Fruit fly (Drosophila melanogaster) whole organism, embryonic: ENCODE data around the gene Cdc42.
A peak's percentile ranks its signal among the peaks of the same experiment; 100 is the strongest.

ENCODE experiments used
- Ada2b ChIP-seq: fragments of 200-800 bp; sonication (Bioruptor generic); IDR thresholded peaks from 2 replicates; pipeline ENCODE4 v1.3.6; 2022; ENCODE audit warnings: missing biosample characterization, missing genetic modification characterization
- B-H2 ChIP-seq: fragments of 200-800 bp; sonication (Bioruptor generic); optimal IDR thresholded peaks from 2 replicates; lab custom pipeline; 2018; ENCODE audit warnings: missing biosample characterization, mild to moderate bottlenecking, missing genetic modification characterization
- CG11696 ChIP-seq: fragments of 200-800 bp; sonication (Bioruptor generic); IDR thresholded peaks from 2 replicates; pipeline ENCODE4 v1.3.6; 2022; ENCODE audit warnings: missing biosample characterization, missing genetic modification characterization
- CG11723 ChIP-seq: fragments of 200-800 bp; sonication (Bioruptor generic); optimal IDR thresholded peaks from 2 replicates; lab custom pipeline; 2017; ENCODE audit warnings: missing biosample characterization, mild to moderate bottlenecking, missing genetic modification characterization
- CG12942 ChIP-seq: fragments of 200-800 bp; sonication (Bioruptor generic); optimal IDR thresholded peaks from 3 replicates; lab custom pipeline; 2016; ENCODE audit warnings: missing biosample characterization, missing genetic modification characterization
- CG15073 ChIP-seq: fragments of 200-800 bp; sonication (Bioruptor generic); optimal IDR thresholded peaks from 2 replicates; lab custom pipeline; 2016; ENCODE audit warnings: missing biosample characterization, missing genetic modification characterization
- CG1602 ChIP-seq: fragments of 200-800 bp; sonication (Bioruptor generic); optimal IDR thresholded peaks from 3 replicates; lab custom pipeline; 2016; ENCODE audit warnings: missing biosample characterization, missing genetic modification characterization
- CG3065 ChIP-seq: fragments of 200-800 bp; sonication (Bioruptor generic); optimal IDR thresholded peaks from 2 replicates; lab custom pipeline; 2016; ENCODE audit warnings: missing biosample characterization, missing genetic modification characterization
- CG31224 ChIP-seq: fragments of 200-800 bp; sonication (Bioruptor generic); IDR thresholded peaks from 2 replicates; pipeline ENCODE4 v1.3.6; 2022; ENCODE audit warnings: missing biosample characterization, missing genetic modification characterization
- CG3838 ChIP-seq: fragments of 200-800 bp; sonication (Bioruptor generic); optimal IDR thresholded peaks from 3 replicates; lab custom pipeline; 2016; ENCODE audit warnings: missing biosample characterization, missing genetic modification characterization
- CG4820 ChIP-seq: fragments of 200-800 bp; sonication (Bioruptor generic); optimal IDR thresholded peaks from 3 replicates; lab custom pipeline; 2016; ENCODE audit warnings: missing biosample characterization, missing genetic modification characterization
- CG5953 ChIP-seq: fragments of 200-800 bp; sonication (Bioruptor generic); IDR thresholded peaks from 2 replicates; pipeline ENCODE4 v1.3.6; 2022; ENCODE audit warnings: missing biosample characterization, missing genetic modification characterization
- CG9932 ChIP-seq: fragments of 200-800 bp; sonication (Bioruptor generic); IDR thresholded peaks from 2 replicates; pipeline ENCODE4 v1.3.6; 2022; ENCODE audit warnings: missing biosample characterization, missing genetic modification characterization
- Dip3 ChIP-seq: fragments of 200-800 bp; sonication (Bioruptor generic); optimal IDR thresholded peaks from 3 replicates; lab custom pipeline; 2016; ENCODE audit warnings: missing biosample characterization, missing genetic modification characterization
- Dref ChIP-seq: fragments of 200-800 bp; sonication (Bioruptor generic); IDR thresholded peaks from 2 replicates; pipeline ENCODE4 v1.3.6; 2022; ENCODE audit warnings: missing biosample characterization, missing genetic modification characterization
- H15 ChIP-seq: fragments of 200-800 bp; sonication (Bioruptor generic); IDR thresholded peaks from 3 replicates; pipeline ENCODE4 v1.3.6; 2022; ENCODE audit warnings: missing biosample characterization, missing genetic modification characterization
- HHEX ChIP-seq: fragments of 200-800 bp; sonication (Bioruptor generic); optimal IDR thresholded peaks from 3 replicates; lab custom pipeline; 2017; ENCODE audit warnings: missing biosample characterization, mild to moderate bottlenecking, missing genetic modification characterization, missing genetic modification reagents
- Hr51 ChIP-seq, 2 experiments: fragments of 200-800 bp; sonication (Bioruptor generic); optimal IDR thresholded peaks; 2 replicates in 1 of 2; 3 replicates in 1 of 2; lab custom pipeline; 2016 to 2018; ENCODE audit warnings: missing biosample characterization in 2 of 2, missing genetic modification characterization in 2 of 2, mild to moderate bottlenecking in 1 of 2, moderate library complexity in 1 of 2
- NFAT ChIP-seq: fragments of 200-800 bp; sonication (Bioruptor generic); IDR thresholded peaks from 2 replicates; pipeline ENCODE4 v1.3.6; 2022; ENCODE audit warnings: missing biosample characterization, missing genetic modification characterization
- Oaz ChIP-seq: fragments of 200-800 bp; sonication (Bioruptor generic); IDR thresholded peaks from 2 replicates; pipeline ENCODE4 v1.3.6; 2022; ENCODE audit warnings: missing biosample characterization, missing genetic modification characterization
- Optix ChIP-seq: fragments of 200-800 bp; sonication (Bioruptor generic); IDR thresholded peaks from 3 replicates; pipeline ENCODE4 v1.3.6; 2022; ENCODE audit warnings: missing biosample characterization, missing genetic modification characterization
- Pdp1 ChIP-seq, 2 experiments: fragments of 200-800 bp; sonication (Bioruptor generic); optimal IDR thresholded peaks; 3 replicates each; lab custom pipeline; 2016; ENCODE audit warnings: missing biosample characterization in 2 of 2, missing genetic modification characterization in 2 of 2, mild to moderate bottlenecking in 1 of 2, moderate library complexity in 1 of 2
- Scr ChIP-seq: fragments of 200-800 bp; sonication (Bioruptor generic); IDR thresholded peaks from 2 replicates; pipeline ENCODE4 v1.3.6; 2022; ENCODE audit warnings: missing biosample characterization, missing genetic modification characterization; ENCODE audit not compliant: partially characterized antibody
- Sox102F ChIP-seq: fragments of 200-800 bp; sonication (Bioruptor generic); optimal IDR thresholded peaks from 2 replicates; lab custom pipeline; 2018; ENCODE audit warnings: missing biosample characterization, mild to moderate bottlenecking, missing genetic modification characterization, moderate library complexity
- Vsx1 ChIP-seq: fragments of 200-800 bp; sonication (Bioruptor generic); optimal IDR thresholded peaks from 2 replicates; lab custom pipeline; 2017; ENCODE audit warnings: missing biosample characterization, mild to moderate bottlenecking, missing genetic modification characterization, missing genetic modification reagents
- aop ChIP-seq: fragments of 200-800 bp; sonication (Bioruptor generic); IDR thresholded peaks from 2 replicates; pipeline ENCODE4 v1.3.6; 2022; ENCODE audit warnings: missing biosample characterization, missing genetic modification characterization
- ash1 ChIP-seq: fragments of 200-800 bp; sonication (Bioruptor generic); optimal IDR thresholded peaks from 2 replicates; lab custom pipeline; 2018; ENCODE audit warnings: missing biosample characterization, mild to moderate bottlenecking, missing genetic modification characterization
- cad ChIP-seq: fragments of >200 bp; optimal IDR thresholded peaks from 2 replicates; lab custom pipeline; 2017; ENCODE audit warnings: missing biosample characterization, missing genetic modification characterization
- corto ChIP-seq: fragments of 200-800 bp; sonication (Bioruptor generic); optimal IDR thresholded peaks from 2 replicates; lab custom pipeline; 2016; ENCODE audit warnings: missing biosample characterization, mild to moderate bottlenecking, missing genetic modification characterization, moderate library complexity
- crol ChIP-seq: fragments of 200-800 bp; sonication (Bioruptor generic); IDR thresholded peaks from 2 replicates; pipeline ENCODE4 v1.3.6; 2022; ENCODE audit warnings: missing biosample characterization, missing genetic modification characterization
- dan ChIP-seq: fragments of 200-800 bp; sonication (Bioruptor generic); IDR thresholded peaks from 2 replicates; pipeline ENCODE4 v1.3.6; 2022; ENCODE audit warnings: missing biosample characterization, missing genetic modification characterization
- danr ChIP-seq: fragments of 200-800 bp; sonication (Bioruptor generic); IDR thresholded peaks from 2 replicates; pipeline ENCODE4 v1.3.6; 2022; ENCODE audit warnings: missing biosample characterization, missing genetic modification characterization
- dati ChIP-seq: fragments of 200-800 bp; sonication (Bioruptor generic); IDR thresholded peaks from 2 replicates; pipeline ENCODE4 v1.3.6; 2022; ENCODE audit warnings: missing biosample characterization, missing genetic modification characterization
- dm ChIP-seq: fragments of 200-800 bp; sonication (Bioruptor generic); optimal IDR thresholded peaks from 3 replicates; lab custom pipeline; 2016; ENCODE audit warnings: missing biosample characterization, missing genetic modification characterization
- eve ChIP-seq, 2 experiments: fragments of >200 bp; optimal IDR thresholded peaks; 2 replicates each; lab custom pipeline; 2017; ENCODE audit warnings: missing biosample characterization in 2 of 2, missing genetic modification characterization in 2 of 2
- exex ChIP-seq: fragments of 200-800 bp; sonication (Bioruptor generic); optimal IDR thresholded peaks from 4 replicates; lab custom pipeline; 2018; ENCODE audit warnings: missing biosample characterization, mild to moderate bottlenecking, missing genetic modification characterization, moderate library complexity
- gsb-n ChIP-seq: fragments of 200-800 bp; sonication (Bioruptor generic); optimal IDR thresholded peaks from 3 replicates; lab custom pipeline; 2018; ENCODE audit warnings: missing biosample characterization, mild to moderate bottlenecking, missing genetic modification characterization
- hbn ChIP-seq: fragments of 200-800 bp; sonication (Bioruptor generic); IDR thresholded peaks from 2 replicates; pipeline ENCODE4 v1.3.6; 2022; ENCODE audit warnings: missing biosample characterization, missing genetic modification characterization; ENCODE audit not compliant: partially characterized antibody
- her ChIP-seq: fragments of 200-800 bp; sonication (Bioruptor generic); optimal IDR thresholded peaks from 2 replicates; lab custom pipeline; 2016; ENCODE audit warnings: missing biosample characterization, missing genetic modification characterization
- klu ChIP-seq: fragments of 200-800 bp; sonication (Bioruptor generic); IDR thresholded peaks from 2 replicates; pipeline ENCODE4 v1.3.6; 2022; ENCODE audit warnings: missing biosample characterization, missing genetic modification characterization
- knrl ChIP-seq: fragments of 200-800 bp; sonication (Bioruptor generic); IDR thresholded peaks from 3 replicates; pipeline ENCODE4 v1.3.6; 2022; ENCODE audit warnings: missing biosample characterization, missing genetic modification characterization; ENCODE audit not compliant: partially characterized antibody
- lmd ChIP-seq: fragments of 200-800 bp; sonication (Bioruptor generic); IDR thresholded peaks from 2 replicates; pipeline ENCODE4 v1.3.6; 2022; ENCODE audit warnings: missing biosample characterization, missing genetic modification characterization
- nmo ChIP-seq: fragments of 200-800 bp; sonication (Bioruptor generic); optimal IDR thresholded peaks from 2 replicates; lab custom pipeline; 2018; ENCODE audit warnings: missing biosample characterization, mild to moderate bottlenecking, missing genetic modification characterization, moderate library complexity
- pan ChIP-seq, 4 experiments: fragments of >200 bp in 3 of 4; fragments of 200-800 bp in 1 of 4; sonication (Bioruptor generic) in 1 of 4; optimal IDR thresholded peaks in 3 of 4; IDR thresholded peaks in 1 of 4; 2 replicates each; pipeline versions ENCODE4 v1.3.6 to Lab custom; 2017 to 2022; ENCODE audit warnings: missing biosample characterization in 2 of 4, missing genetic modification characterization in 2 of 4, mixed read lengths in 1 of 4
- sens-2 ChIP-seq: fragments of 200-800 bp; sonication (Bioruptor generic); IDR thresholded peaks from 2 replicates; pipeline ENCODE4 v1.3.6; 2022; ENCODE audit warnings: missing biosample characterization, missing genetic modification characterization
- sisA ChIP-seq: fragments of 200-800 bp; sonication (Bioruptor generic); IDR thresholded peaks from 2 replicates; pipeline ENCODE4 v1.3.6; 2022; ENCODE audit warnings: missing biosample characterization, missing genetic modification characterization
- tgo ChIP-seq: fragments of 200-800 bp; sonication (Bioruptor generic); IDR thresholded peaks from 3 replicates; pipeline ENCODE4 v1.3.6; 2022; ENCODE audit warnings: missing biosample characterization, missing genetic modification characterization
- tll ChIP-seq, 2 experiments: fragments of 200-800 bp in 1 of 2; fragments of >200 bp in 1 of 2; sonication (Bioruptor generic) in 1 of 2; optimal IDR thresholded peaks; 2 replicates each; lab custom pipeline; 2017 to 2019; ENCODE audit warnings: missing biosample characterization in 2 of 2, missing genetic modification characterization in 2 of 2, mild to moderate bottlenecking in 1 of 2, moderate library complexity in 1 of 2
- toy ChIP-seq: fragments of 200-800 bp; sonication (Bioruptor generic); IDR thresholded peaks from 2 replicates; pipeline ENCODE4 v1.3.6; 2022; ENCODE audit warnings: missing biosample characterization, missing genetic modification characterization
- trem ChIP-seq: fragments of 200-800 bp; optimal IDR thresholded peaks from 3 replicates; lab custom pipeline; 2019; ENCODE audit warnings: missing biosample characterization, mild to moderate bottlenecking, missing genetic modification characterization, moderate library complexity
- zfh1 ChIP-seq: fragments of 200-800 bp; sonication (Bioruptor generic); IDR thresholded peaks from 3 replicates; pipeline ENCODE4 v1.3.6; 2022; ENCODE audit warnings: missing biosample characterization, missing genetic modification characterization

Cdc42 gene

dm6 chrX:19668405-19668804 lies 28.5 kb upstream of the Cdc42 start (continued):
- TF ChIP-seq Pdp1 (GFP tag; optimal IDR thresholded peaks at IDR 0.05; lab: Kevin White, UChicago) = peak; percentile 96 to 98
- TF ChIP-seq B-H2 (GFP tag; lab: Kevin White, UChicago) = peak; percentile 90
- TF ChIP-seq HHEX (GFP tag; lab: Kevin White, UChicago) = peak; percentile 91
- peak; percentile 42 for TF ChIP-seq ash1
- TF ChIP-seq crol (GFP tag; lab: Robert Waterston, UW) = peak; percentile 72
- peak; percentile 96 for TF ChIP-seq CG1602 (GFP tag; lab: Kevin White, UChicago)
- TF ChIP-seq exex (tag; lab: Kevin White, UChicago) = no peak
- TF ChIP-seq Dref (GFP tag; lab: Robert Waterston, UW) = peak; percentile 39
- TF ChIP-seq CG9932 (GFP tag; lab: Robert Waterston, UW) = peak; percentile 97
- peak; percentile 93 for TF ChIP-seq CG3065 (GFP tag; lab: Kevin White, UChicago)
- peak; percentile 97 for TF ChIP-seq nmo (GFP tag; lab: Kevin White, UChicago)
- TF ChIP-seq Hr51 (GFP tag; optimal IDR thresholded peaks at IDR 0.05; lab: Kevin White, UChicago) = peak; percentile 93 to 96
- peak; percentile 86 for TF ChIP-seq klu (GFP tag; lab: Robert Waterston, UW)
- TF ChIP-seq hbn (GFP tag; lab: Robert Waterston, UW) = no peak
- TF ChIP-seq CG11723 (GFP tag; lab: Kevin White, UChicago) = peak; percentile 96
- TF ChIP-seq CG4820 (GFP tag; lab: Kevin White, UChicago) = peak; percentile 95
- TF ChIP-seq toy (GFP tag; lab: Robert Waterston, UW) = peak; percentile 72; the same call in 1 of the 2 replicates
- peak; percentile 96 for TF ChIP-seq gsb-n (tag; lab: Kevin White, UChicago)
- TF ChIP-seq knrl = no peak
- peak; percentile 90 for TF ChIP-seq H15
- peak; percentile 89 for TF ChIP-seq aop (GFP tag; lab: Robert Waterston, UW)
- TF ChIP-seq Scr (GFP tag; lab: Robert Waterston, UW) = no peak
- TF ChIP-seq CG15073 (GFP tag; lab: Kevin White, UChicago) = peak; percentile 86
- peak; percentile 86 for TF ChIP-seq danr (GFP tag; lab: Robert Waterston, UW)
- TF ChIP-seq Ada2b (GFP tag; lab: Robert Waterston, UW) = peak; percentile 93
- peak; percentile 94 for TF ChIP-seq dm (GFP tag; lab: Kevin White, UChicago)
- peak in 1 of 2 experiments; percentile 1 for TF ChIP-seq tll (GFP tag; optimal IDR thresholded peaks at IDR 0.05; lab: Kevin White, UChicago)
- peak; percentile 98 for TF ChIP-seq Dip3 (GFP tag; lab: Kevin White, UChicago)
- peak; percentile 93 for TF ChIP-seq NFAT (GFP tag; lab: Robert Waterston, UW)
- TF ChIP-seq CG12942 = peak; percentile 97
- TF ChIP-seq pan (optimal IDR thresholded peaks at IDR 0.05; lab: Kevin White, UChicago) = no peak
- peak in 1 of 2 experiments; percentile 92 for TF ChIP-seq pan (GFP tag; optimal IDR thresholded peaks at IDR 0.05 in 1 of 2, IDR thresholded peaks at IDR 0.05 in 1 of 2)
- peak; percentile 92 for TF ChIP-seq tgo (GFP tag; lab: Robert Waterston, UW)
- TF ChIP-seq dati = peak; percentile 79
- peak; percentile 79 for TF ChIP-seq CG31224 (GFP tag; lab: Robert Waterston, UW)
- peak; percentile 95 for TF ChIP-seq Sox102F (GFP tag; lab: Kevin White, UChicago)
- TF ChIP-seq sens-2 (GFP tag; lab: Robert Waterston, UW) = peak; percentile 92
- peak; percentile 97 for TF ChIP-seq Optix
- peak; percentile 96 for TF ChIP-seq zfh1
- TF ChIP-seq cad (GFP tag; lab: Kevin White, UChicago) = no peak
- TF ChIP-seq CG11696 (GFP tag; lab: Robert Waterston, UW) = peak; percentile 78
- peak; percentile 96 for TF ChIP-seq CG5953 (GFP tag; lab: Robert Waterston, UW)
- TF ChIP-seq dan (GFP tag; lab: Robert Waterston, UW) = peak; percentile 91
- TF ChIP-seq corto (GFP tag; lab: Kevin White, UChicago) = peak; percentile 98
- TF ChIP-seq lmd (GFP tag; lab: Robert Waterston, UW) = peak; percentile 92
- TF ChIP-seq her = peak; percentile 97
- peak; percentile 95 for TF ChIP-seq sisA
- TF ChIP-seq trem = peak; percentile 80
- TF ChIP-seq CG3838 (GFP tag; lab: Kevin White, UChicago) = peak; percentile 89
- TF ChIP-seq Oaz (GFP tag; lab: Robert Waterston, UW) = peak; percentile 92
- TF ChIP-seq Vsx1 (GFP tag; lab: Kevin White, UChicago) = peak; percentile 91
- TF ChIP-seq eve (GFP tag; optimal IDR thresholded peaks at IDR 0.05; lab: Kevin White, UChicago) = peak in 1 of 2 experiments; percentile 55
